Worm (Caenorhabditis elegans) whole organism, L4 larva: ENCODE results near the gene basl-1.

Experiments
- ama-1 ChIP-seq: fragments of 150-350 bp; optimal IDR thresholded peaks from 2 replicates; lab custom pipeline; 2014; ENCODE audit warnings: inconsistent platforms, mixed read lengths
- ceh-82 ChIP-seq: sonication (generic microtip); optimal IDR thresholded peaks from 2 replicates; lab custom pipeline; 2017; ENCODE audit warnings: missing biosample characterization, missing genetic modification characterization
- dpl-1 ChIP-seq: fragments of 150-350 bp; optimal IDR thresholded peaks from 2 replicates; lab custom pipeline; 2014; ENCODE audit warnings: missing biosample characterization, missing genetic modification reagents, missing genetic modification characterization
- fkh-10 ChIP-seq: fragments of 150-350 bp; optimal IDR thresholded peaks from 2 replicates; lab custom pipeline; 2014; ENCODE audit warnings: missing biosample characterization, missing genetic modification reagents, missing genetic modification characterization
- fos-1 ChIP-seq: fragments of 150-350 bp; optimal IDR thresholded peaks from 2 replicates; lab custom pipeline; 2014; ENCODE audit warnings: missing biosample characterization, missing genetic modification characterization
- hlh-30 ChIP-seq: sonication (generic microtip); optimal IDR thresholded peaks from 2 replicates; lab custom pipeline; 2017; ENCODE audit warnings: antibody characterized with exemption, mild to moderate bottlenecking, missing genetic modification characterization, missing compliant biosample characterization; ENCODE audit not compliant: insufficient read depth
- lir-3 ChIP-seq: sonication (generic microtip); optimal IDR thresholded peaks from 2 replicates; lab custom pipeline; 2016; ENCODE audit warnings: mild to moderate bottlenecking, missing genetic modification characterization, missing compliant biosample characterization
- nhr-102 ChIP-seq: sonication (generic microtip); optimal IDR thresholded peaks from 2 replicates; lab custom pipeline; 2016; ENCODE audit warnings: mild to moderate bottlenecking, missing genetic modification characterization, moderate library complexity, missing compliant biosample characterization
- skn-1 ChIP-seq: fragments of 150-350 bp; optimal IDR thresholded peaks from 2 replicates; lab custom pipeline; 2014; ENCODE audit warnings: missing biosample characterization, missing genetic modification characterization

DNA sequence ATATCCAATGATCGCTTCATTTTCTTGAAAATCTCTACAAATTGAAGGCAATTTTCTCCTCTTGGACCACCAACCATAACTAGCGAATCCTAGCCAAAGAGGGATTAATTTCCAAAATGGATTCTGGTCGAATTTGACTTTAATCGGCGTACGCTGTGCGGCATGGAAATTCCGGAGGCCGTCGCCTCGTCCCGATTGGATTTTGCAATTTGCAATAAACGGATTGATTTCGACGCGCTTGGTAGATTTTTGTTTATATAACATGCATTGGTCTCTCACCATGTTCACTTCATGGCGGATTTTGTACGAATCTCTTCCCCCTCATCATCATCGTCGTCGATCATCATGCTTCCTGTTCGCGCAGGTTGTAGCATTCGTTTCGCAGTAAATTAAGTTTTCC, 51.0 kb downstream of the basl-1 start:
- no peak for TF ChIP-seq fos-1 (tag; lab: Kevin White, UChicago)
- no peak for TF ChIP-seq dpl-1 (GFP tag; lab: Kevin White, UChicago)
- no peak for TF ChIP-seq hlh-30 (tag; lab: Kevin White, UChicago)
- no peak for TF ChIP-seq skn-1
- TF ChIP-seq fkh-10 (GFP tag; lab: Kevin White, UChicago): no peak
- TF ChIP-seq ceh-82 (tag; lab: Kevin White, UChicago): no peak
- TF ChIP-seq nhr-102 (tag; lab: Kevin White, UChicago): no peak
- no peak for TF ChIP-seq ama-1 (lab: Kevin White, UChicago)
- TF ChIP-seq lir-3 (tag; lab: Kevin White, UChicago): no peak
